Worm (Caenorhabditis elegans) whole organism, L4/young adult: ENCODE measurements around the gene chil-3.

Experiments
- W03F9.2 ChIP-seq: fragments of 150-350 bp; optimal IDR thresholded peaks from 2 replicates; lab custom pipeline; 2014; ENCODE audit warnings: missing biosample characterization, missing genetic modification characterization
- dao-5 ChIP-seq: sonication (generic microtip); optimal IDR thresholded peaks from 2 replicates; lab custom pipeline; 2016; ENCODE audit warnings: missing genotype, missing genetic modification characterization, moderate library complexity, missing compliant biosample characterization
- him-1 ChIP-seq: sonication (generic microtip); optimal IDR thresholded peaks from 2 replicates; lab custom pipeline; 2016; ENCODE audit warnings: missing genotype, missing genetic modification reagents, missing genetic modification characterization, missing compliant biosample characterization

chil-3 gene

ce11 chrII:9861394-9861793 lies at the start of gene chil-3:
Gene chil-3, minus strand, starts transcription at chrII:9861494.
- no peak for TF ChIP-seq W03F9.2 (tag; lab: Kevin White, UChicago)
- no peak for TF ChIP-seq him-1 (tag; lab: Kevin White, UChicago)
- TF ChIP-seq dao-5: no peak

ce11 chrII:9904459-9904858 lies 43.2 kb upstream of the chil-3 start:
- TF ChIP-seq W03F9.2 (tag; lab: Kevin White, UChicago) (no peak), him-1 (tag; lab: Kevin White, UChicago) (no peak)

- TF ChIP-seq W03F9.2 (tag; lab: Kevin White, UChicago): no peak
- TF ChIP-seq dao-5: no peak
- no peak for TF ChIP-seq him-1 (tag; lab: Kevin White, UChicago)
Observed at ce11 chrII:9900276-9900675, 39.0 kb upstream of the chil-3 start, which contains the start of gene unc-4. Gene unc-4, minus strand, starts transcription at chrII:9900376.

- no peak for TF ChIP-seq W03F9.2 (tag; lab: Kevin White, UChicago)
- no peak for TF ChIP-seq dao-5
- no peak for TF ChIP-seq him-1 (tag; lab: Kevin White, UChicago)
Observed at ce11 chrII:9898744-9899143, 37.5 kb upstream of the chil-3 start.

ce11 chrII:9895173-9895572 lies 33.9 kb upstream of the chil-3 start:
- TF ChIP-seq W03F9.2 (tag; lab: Kevin White, UChicago) (no peak), him-1 (tag; lab: Kevin White, UChicago) (no peak), dao-5 (no peak)

- TF ChIP-seq him-1 (tag; lab: Kevin White, UChicago): no peak
- TF ChIP-seq W03F9.2 (tag; lab: Kevin White, UChicago): no peak
- no peak for TF ChIP-seq dao-5
Observed at ce11 chrII:9894435-9894834, 33.1 kb upstream of the chil-3 start, which contains the start of gene F26C11.1. Gene F26C11.1, plus strand, starts transcription at chrII:9894735.

ce11 chrII:9892409-9892808 lies 31.1 kb upstream of the chil-3 start, which contains the start of gene C08H9.16:
Gene C08H9.16, plus strand, starts transcription at chrII:9892778.
- no peak for TF ChIP-seq him-1 (tag; lab: Kevin White, UChicago)
- TF ChIP-seq W03F9.2 (tag; lab: Kevin White, UChicago): peak; percentile 74

- no peak for TF ChIP-seq him-1 (tag; lab: Kevin White, UChicago)
- TF ChIP-seq dao-5: no peak
Observed at ce11 chrII:9891823-9892222, 30.5 kb upstream of the chil-3 start.

ce11 chrII:9891031-9891689 lies 29.9 kb upstream of the chil-3 start, which contains the start of gene vgln-1:
Gene vgln-1, minus strand, starts transcription at chrII:9891081.
- TF ChIP-seq dao-5: no peak
- TF ChIP-seq W03F9.2 (tag; lab: Kevin White, UChicago): no peak
- TF ChIP-seq him-1 (tag; lab: Kevin White, UChicago): no peak

- TF ChIP-seq W03F9.2 (tag; lab: Kevin White, UChicago): no peak
- no peak for TF ChIP-seq him-1 (tag; lab: Kevin White, UChicago)
- no peak for TF ChIP-seq dao-5
Observed at ce11 chrII:9888549-9888948, 27.3 kb upstream of the chil-3 start.

ce11 chrII:9886216-9886615 lies 24.9 kb upstream of the chil-3 start, which contains the start of gene algn-8:
Gene algn-8, minus strand, starts transcription at chrII:9886442.
- TF ChIP-seq dao-5: no peak
- TF ChIP-seq him-1 (tag; lab: Kevin White, UChicago): no peak
- TF ChIP-seq W03F9.2 (tag; lab: Kevin White, UChicago): no peak

- TF ChIP-seq dao-5: no peak
- no peak for TF ChIP-seq him-1 (tag; lab: Kevin White, UChicago)
- no peak for TF ChIP-seq W03F9.2 (tag; lab: Kevin White, UChicago)
Observed at ce11 chrII:9880826-9881225, 19.5 kb upstream of the chil-3 start, which contains the start of gene C08H9.15. Gene C08H9.15, plus strand, starts transcription at chrII:9881193.

ce11 chrII:9879815-9880214 lies 18.5 kb upstream of the chil-3 start:
- TF ChIP-seq him-1 (tag; lab: Kevin White, UChicago) (no peak), dao-5 (no peak), W03F9.2 (tag; lab: Kevin White, UChicago) (no peak)

- TF ChIP-seq him-1 (tag; lab: Kevin White, UChicago) (no peak), dao-5 (no peak), W03F9.2 (tag; lab: Kevin White, UChicago) (no peak)
Observed at ce11 chrII:9874508-9875229, 13.4 kb upstream of the chil-3 start, which contains the start of the genes chil-2 and ctsa-3.2. Gene chil-2, minus strand, starts transcription at chrII:9874608. Gene ctsa-3.2, plus strand, starts transcription at chrII:9875179.
